Fruit fly (Drosophila melanogaster): ENCODE measurements around the gene ppk21.

The ppk21 gene

DNA sequence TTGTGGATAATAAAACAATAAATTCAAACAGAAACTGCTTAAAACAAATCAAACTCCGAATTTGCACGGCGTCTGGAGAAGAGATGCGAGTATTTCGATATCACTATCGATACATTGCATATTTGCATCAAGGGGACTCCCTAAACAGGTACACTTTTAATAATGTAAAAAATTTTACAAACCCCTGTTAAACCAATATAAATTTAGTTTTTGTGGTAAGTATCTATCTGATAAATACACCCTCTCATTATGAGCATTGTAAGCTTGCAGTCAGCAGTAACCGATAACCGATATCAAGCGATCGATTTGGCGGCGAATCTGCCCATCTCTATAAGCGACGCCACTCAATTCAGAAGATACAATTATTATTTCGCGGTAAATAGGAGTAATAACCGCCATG lies 10.8 kb downstream of the ppk21 start, which contains the start of the genes Bub3 and Cap-D2 (continued):
- TF ChIP-seq rgr (GFP tag; optimal IDR thresholded peaks at IDR 0.05) (peak; percentile 69), Hnf4 (GFP tag; optimal IDR thresholded peaks at IDR 0.05) (no peak), Sp1 (GFP tag; optimal IDR thresholded peaks at IDR 0.05) (peak; percentile 59), dsf (GFP tag; optimal IDR thresholded peaks at IDR 0.05; ENCODE audit: borderline replicate concordance) (no peak), foxo (GFP tag; optimal IDR thresholded peaks at IDR 0.05) (peak in 1 of 2 experiments; percentile 77), fru (GFP tag; optimal IDR thresholded peaks at IDR 0.05) (peak; percentile 71)

dm6 chr3R:29681241-29681640 lies 16.7 kb downstream of the ppk21 start:
- TF ChIP-seq Dfd (GFP tag; optimal IDR thresholded peaks at IDR 0.05) (no peak), fru (GFP tag; optimal IDR thresholded peaks at IDR 0.05) (no peak), CG32264 (GFP tag; optimal IDR thresholded peaks at IDR 0.05) (no peak), foxo (GFP tag; optimal IDR thresholded peaks at IDR 0.05) (no peak), h (GFP tag; optimal IDR thresholded peaks at IDR 0.05) (no peak), dmrt93B (GFP tag; optimal IDR thresholded peaks at IDR 0.05) (no peak), Myc (optimal IDR thresholded peaks at IDR 0.05) (no peak), Mio (GFP tag; optimal IDR thresholded peaks at IDR 0.05) (no peak)

DNA sequence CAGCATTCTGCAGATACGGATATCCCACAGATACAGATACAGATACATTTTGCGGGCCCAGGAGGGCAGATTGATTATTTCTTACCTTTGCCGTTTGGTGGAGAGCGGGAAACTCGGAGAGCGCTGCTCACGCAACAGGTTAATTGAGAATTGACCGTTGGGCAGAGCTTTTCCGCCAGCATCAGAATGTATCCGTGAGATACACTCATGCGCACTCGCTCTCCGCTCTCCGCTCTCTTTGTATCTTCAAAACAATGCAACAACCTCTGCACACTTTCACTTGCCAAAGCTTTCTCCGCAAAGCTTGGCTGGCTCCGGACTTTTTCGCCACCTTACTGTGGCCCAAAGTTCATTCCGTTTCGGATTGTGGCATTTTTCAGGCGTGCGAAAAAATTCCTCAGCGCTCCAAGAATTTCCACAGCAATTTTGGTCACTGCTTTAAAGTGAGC lies 17.6 kb downstream of the ppk21 start, which contains the start of the genes CG7582 and Gycalpha99B:
Gene CG7582, minus strand, starts transcription at position 127 of the 449 bp plus-strand sequence.
Gene Gycalpha99B, plus strand, starts transcription at position 352 of the 449 bp plus-strand sequence.
- no peak for TF ChIP-seq Vsx2 (GFP tag; optimal IDR thresholded peaks at IDR 0.05; ENCODE audit: partially characterized antibody)
- peak; percentile 65 for TF ChIP-seq Myc (optimal IDR thresholded peaks at IDR 0.05)
- peak; percentile 66 for TF ChIP-seq Dif (GFP tag; optimal IDR thresholded peaks at IDR 0.05; ENCODE audit: partially characterized antibody)
- TF ChIP-seq N (GFP tag; optimal IDR thresholded peaks at IDR 0.05), result peak; percentile 7

dm6 chr3R:29686698-29687097 lies 22.1 kb downstream of the ppk21 start:
- TF ChIP-seq N (GFP tag; optimal IDR thresholded peaks at IDR 0.05), result no peak
- no peak for TF ChIP-seq Dfd (GFP tag; optimal IDR thresholded peaks at IDR 0.05)
- no peak for TF ChIP-seq Hr83 (GFP tag; optimal IDR thresholded peaks at IDR 0.05; ENCODE audit: poor library complexity, severe bottlenecking)
- TF ChIP-seq dmrt93B (GFP tag; optimal IDR thresholded peaks at IDR 0.05), result no peak
- no peak for TF ChIP-seq psq (GFP tag; optimal IDR thresholded peaks at IDR 0.05)
- no peak for TF ChIP-seq tai (GFP tag; optimal IDR thresholded peaks at IDR 0.05)
- TF ChIP-seq brk (GFP tag; optimal IDR thresholded peaks at IDR 0.05), result no peak
- TF ChIP-seq jim (GFP tag; optimal IDR thresholded peaks at IDR 0.05), result no peak
- no peak for TF ChIP-seq ey (GFP tag; optimal IDR thresholded peaks at IDR 0.05)
- no peak for TF ChIP-seq Abd-B (GFP tag; optimal IDR thresholded peaks at IDR 0.05)
- no peak for TF ChIP-seq Hnf4 (GFP tag; optimal IDR thresholded peaks at IDR 0.05)
- TF ChIP-seq br (GFP tag; optimal IDR thresholded peaks at IDR 0.05), result no peak
- TF ChIP-seq fru (GFP tag; optimal IDR thresholded peaks at IDR 0.05), result no peak
- TF ChIP-seq Sp1 (GFP tag; optimal IDR thresholded peaks at IDR 0.05), result no peak
- no peak for TF ChIP-seq rgr (GFP tag; optimal IDR thresholded peaks at IDR 0.05)

- TF ChIP-seq HLH106 (tag; optimal IDR thresholded peaks at IDR 0.05) (no peak), lola (GFP tag; optimal IDR thresholded peaks at IDR 0.05) (no peak), GATAd (GFP tag; optimal IDR thresholded peaks at IDR 0.05) (no peak), Hr83 (GFP tag; optimal IDR thresholded peaks at IDR 0.05; ENCODE audit: poor library complexity, severe bottlenecking) (no peak), usp (GFP tag; optimal IDR thresholded peaks at IDR 0.05) (no peak), sv (GFP tag; optimal IDR thresholded peaks at IDR 0.05) (no peak), Myc (optimal IDR thresholded peaks at IDR 0.05) (no peak), dl (GFP tag; optimal IDR thresholded peaks at IDR 0.05; ENCODE audit: insufficient read depth in 1 of 2, partially characterized antibody in 2 of 2) (no peak), tai (GFP tag; optimal IDR thresholded peaks at IDR 0.05) (no peak), jim (GFP tag; optimal IDR thresholded peaks at IDR 0.05) (no peak), sage (GFP tag; optimal IDR thresholded peaks at IDR 0.05) (no peak), CrebA (GFP tag; optimal IDR thresholded peaks at IDR 0.05; ENCODE audit: borderline replicate concordance) (no peak), CG9705 (GFP tag; optimal IDR thresholded peaks at IDR 0.05) (no peak), N (GFP tag; optimal IDR thresholded peaks at IDR 0.05) (no peak), Rel (GFP tag; optimal IDR thresholded peaks at IDR 0.05) (no peak), Rel (tag; optimal IDR thresholded peaks at IDR 0.05) (no peak), dsf (GFP tag; optimal IDR thresholded peaks at IDR 0.05; ENCODE audit: borderline replicate concordance) (no peak), brk (GFP tag; optimal IDR thresholded peaks at IDR 0.05) (no peak), Jra (GFP tag; optimal IDR thresholded peaks at IDR 0.05) (no peak), psq (GFP tag; optimal IDR thresholded peaks at IDR 0.05) (no peak)
These were observed 24.6 kb downstream of the ppk21 start, which contains the start of gene Obp99c for dm6 chr3R:29689211-29689610. Gene Obp99c (minus strand): TSS chr3R:29689311.

Measured in whole organism, wandering third instar larva.